Fruit fly (Drosophila melanogaster): ENCODE results near the gene CG33270.

Gene CG33270

dm6 chr3L:11540330-11540702 lies 38.1 kb downstream of the CG33270 start (continued):
- TF ChIP-seq Oaz (GFP tag; IDR thresholded peaks at IDR 0.05), result no peak
- TF ChIP-seq sob (GFP tag; IDR thresholded peaks at IDR 0.05), result 0 out of 2 replicates have a peak, but pooled peaks have one; percentile 37
- TF ChIP-seq dmrt11E (tag; optimal IDR thresholded peaks at IDR 0.05), result peak; percentile 40
- no peak for TF ChIP-seq CG12744 (GFP tag; optimal IDR thresholded peaks at IDR 0.05)
- TF ChIP-seq ab (GFP tag; optimal IDR thresholded peaks at IDR 0.05), result no peak
- no peak for TF ChIP-seq NK7.1 (GFP tag; optimal IDR thresholded peaks at IDR 0.05)
- 0 out of 3 replicates have a peak, but pooled peaks have one; percentile 39 for TF ChIP-seq CG2199 (GFP tag; IDR thresholded peaks at IDR 0.05)
- TF ChIP-seq wek (GFP tag; optimal IDR thresholded peaks at IDR 0.05), result peak; percentile 78
- peak; percentile 19 for TF ChIP-seq CG8944 (GFP tag; optimal IDR thresholded peaks at IDR 0.05)
- no peak for TF ChIP-seq Spps (tag; optimal IDR thresholded peaks at IDR 0.05)
- TF ChIP-seq exex (tag; optimal IDR thresholded peaks at IDR 0.05), result peak; percentile 13
- no peak for TF ChIP-seq zen2 (GFP tag; IDR thresholded peaks at IDR 0.05; ENCODE audit: partially characterized antibody)
- no peak for TF ChIP-seq Hsf (GFP tag; optimal IDR thresholded peaks at IDR 0.05)
- TF ChIP-seq lmd (GFP tag; IDR thresholded peaks at IDR 0.05), result no peak
- peak; percentile 10 for TF ChIP-seq bab2 (GFP tag; optimal IDR thresholded peaks at IDR 0.05)
- peak; percentile 79 for TF ChIP-seq ATbp (GFP tag; optimal IDR thresholded peaks at IDR 0.05)
- no peak for TF ChIP-seq pnt (GFP tag; optimal IDR thresholded peaks at IDR 0.05)
- no peak for TF ChIP-seq Kr (GFP tag; optimal IDR thresholded peaks at IDR 0.05)
- peak; percentile 5 for TF ChIP-seq MTF-1 (GFP tag; optimal IDR thresholded peaks at IDR 0.05; ENCODE audit: borderline replicate concordance)
- TF ChIP-seq dysf (GFP tag; IDR thresholded peaks at IDR 0.05), result no peak
- TF ChIP-seq CG2202 (tag; optimal IDR thresholded peaks at IDR 0.05), result peak; percentile 72
- TF ChIP-seq TFAM (GFP tag; optimal IDR thresholded peaks at IDR 0.05), result no peak
- TF ChIP-seq CG34376 (GFP tag; optimal IDR thresholded peaks at IDR 0.05), result peak; percentile 4
- peak; percentile 28 for TF ChIP-seq CG13424 (tag; optimal IDR thresholded peaks at IDR 0.05)
- no peak for TF ChIP-seq Poxn (GFP tag; IDR thresholded peaks at IDR 0.05)
- TF ChIP-seq ci (GFP tag; IDR thresholded peaks at IDR 0.05), result peak; percentile 52; the same call in 2 of the 3 replicates
- no peak for TF ChIP-seq CG6654 (GFP tag; optimal IDR thresholded peaks at IDR 0.05)
- TF ChIP-seq CG7963 (GFP tag; IDR thresholded peaks at IDR 0.05; ENCODE audit: partially characterized antibody), result no peak
- TF ChIP-seq h (optimal IDR thresholded peaks at IDR 0.05), result no peak
- no peak for TF ChIP-seq CG14667 (GFP tag; IDR thresholded peaks at IDR 0.05)
- TF ChIP-seq seq (GFP tag; IDR thresholded peaks at IDR 0.05), result no peak
- no peak for TF ChIP-seq ftz-f1 (GFP tag; optimal IDR thresholded peaks at IDR 0.05)
- peak; percentile 11 for TF ChIP-seq CG7556 (GFP tag; optimal IDR thresholded peaks at IDR 0.05)
- TF ChIP-seq Doc3 (GFP tag; IDR thresholded peaks at IDR 0.05; ENCODE audit: partially characterized antibody), result no peak
- no peak for TF ChIP-seq crc (GFP tag; optimal IDR thresholded peaks at IDR 0.05)
- TF ChIP-seq Xrp1 (GFP tag; IDR thresholded peaks at IDR 0.05), result peak; percentile 54; the same call in 1 of the 2 replicates
- TF ChIP-seq HHEX (GFP tag; optimal IDR thresholded peaks at IDR 0.05), result peak; percentile 68
- no peak for TF ChIP-seq Hr3 (GFP tag; optimal IDR thresholded peaks at IDR 0.05)
- TF ChIP-seq Awh (GFP tag; IDR thresholded peaks at IDR 0.05), result 0 out of 2 replicates have a peak, but pooled peaks have one; percentile 10
- peak; percentile 49 for TF ChIP-seq Sox100B (GFP tag; optimal IDR thresholded peaks at IDR 0.05)
- no peak for TF ChIP-seq Bteb2 (GFP tag; optimal IDR thresholded peaks at IDR 0.05)
- TF ChIP-seq B-H2 (GFP tag; optimal IDR thresholded peaks at IDR 0.05), result no peak
- TF ChIP-seq Opbp (GFP tag; IDR thresholded peaks at IDR 0.05; ENCODE audit: partially characterized antibody), result no peak
- TF ChIP-seq HmgZ (tag; optimal IDR thresholded peaks at IDR 0.05), result no peak
- no peak for TF ChIP-seq ewg (GFP tag; optimal IDR thresholded peaks at IDR 0.05)
- no peak for TF ChIP-seq nerfin-2 (GFP tag; IDR thresholded peaks at IDR 0.05; ENCODE audit: partially characterized antibody)
- no peak for TF ChIP-seq CG9609 (GFP tag; optimal IDR thresholded peaks at IDR 0.05)
- TF ChIP-seq CG4328 (GFP tag; optimal IDR thresholded peaks at IDR 0.05), result peak; percentile 6
- peak; percentile 39 for TF ChIP-seq gem (tag; optimal IDR thresholded peaks at IDR 0.05)
- TF ChIP-seq CG2889 (GFP tag; IDR thresholded peaks at IDR 0.05), result no peak
- TF ChIP-seq pros (GFP tag; optimal IDR thresholded peaks at IDR 0.05), result no peak
- no peak for TF ChIP-seq Sin3A (optimal IDR thresholded peaks at IDR 0.05)

All from whole organism, embryonic.